Worm (Caenorhabditis elegans): ENCODE data around the gene F08B12.11.

DNA sequence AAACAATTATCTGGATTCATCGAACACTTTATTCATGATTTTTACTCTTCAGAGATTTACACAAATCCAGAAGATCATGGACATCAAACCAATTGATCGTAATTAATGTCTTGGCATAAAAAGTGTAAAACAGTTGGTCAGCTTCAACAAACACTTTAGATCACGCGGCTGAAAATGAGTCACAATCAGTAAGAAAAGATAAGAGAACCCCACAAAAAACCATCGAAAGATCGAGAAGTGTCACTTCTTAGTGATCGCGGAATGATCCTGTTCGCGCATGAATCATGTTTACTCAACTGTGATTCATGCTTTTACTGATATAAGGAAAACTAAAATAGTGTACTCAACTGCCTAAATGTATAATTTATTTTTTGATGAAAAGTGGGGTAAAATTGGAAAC is 24.6 kb downstream of the F08B12.11 start:
- TF ChIP-seq mep-1 (tag; optimal IDR thresholded peaks at IDR 0.05) (no peak), sptf-1 (tag; optimal IDR thresholded peaks at IDR 0.05) (no peak), pha-4 (tag; optimal IDR thresholded peaks at IDR 0.05) (no peak), mab-5 (tag; optimal IDR thresholded peaks at IDR 0.05) (no peak), lsy-2 (tag; optimal IDR thresholded peaks at IDR 0.05) (no peak), lin-13 (tag; optimal IDR thresholded peaks at IDR 0.05) (no peak), blmp-1 (tag; optimal IDR thresholded peaks at IDR 0.05) (no peak)
